Worm (Caenorhabditis elegans) whole organism, young adult: ENCODE measurements around the gene R12B2.2.

Experiments used
- B0019.2 ChIP-seq: fragments of 200-800 bp; sonication (Bioruptor generic); conservative IDR thresholded peaks from 2 replicates; pipeline ENCODE4 v1.3.6; 2022; ENCODE audit warnings: missing genetic modification reagents, missing genetic modification characterization, missing compliant biosample characterization
- B0035.1 ChIP-seq: sonication (generic microtip); optimal IDR thresholded peaks from 2 replicates; lab custom pipeline; 2016; ENCODE audit warnings: missing genetic modification characterization, mild to moderate bottlenecking, missing compliant biosample characterization, missing genotype, missing genetic modification reagents
- F10E7.11 ChIP-seq: sonication (generic microtip); optimal IDR thresholded peaks from 2 replicates; lab custom pipeline; 2017; ENCODE audit warnings: mild to moderate bottlenecking, missing genetic modification characterization, moderate library complexity, missing compliant biosample characterization
- F33H1.4 ChIP-seq: fragments of 200-800 bp; sonication (Bioruptor generic); IDR thresholded peaks from 2 replicates; pipeline ENCODE4 v1.3.6; 2022; ENCODE audit warnings: missing genetic modification reagents, missing genetic modification characterization, missing compliant biosample characterization
- F52B5.7 ChIP-seq: sonication (generic microtip); optimal IDR thresholded peaks from 2 replicates; lab custom pipeline; 2016; ENCODE audit warnings: mild to moderate bottlenecking, missing genetic modification characterization, missing compliant biosample characterization
- T07F8.4 ChIP-seq: sonication (generic microtip); optimal IDR thresholded peaks from 2 replicates; lab custom pipeline; 2016; ENCODE audit warnings: mild to moderate bottlenecking, missing genetic modification characterization, moderate library complexity, missing compliant biosample characterization
- Y79H2A.3 ChIP-seq: fragments of 200-800 bp; sonication (Bioruptor generic); conservative IDR thresholded peaks from 2 replicates; pipeline ENCODE4 v1.3.6; 2022; ENCODE audit warnings: missing genetic modification reagents, missing genetic modification characterization, missing compliant biosample characterization
- Y95B8A.8 ChIP-seq: fragments of 200-800 bp; sonication (Bioruptor generic); IDR thresholded peaks from 2 replicates; pipeline ENCODE4 v1.3.6; 2022; ENCODE audit warnings: missing genetic modification reagents, missing genetic modification characterization, missing compliant biosample characterization
- akir-1 ChIP-seq: fragments of 200-800 bp; sonication (Bioruptor generic); optimal IDR thresholded peaks from 2 replicates; lab custom pipeline; 2018; ENCODE audit warnings: mild to moderate bottlenecking, missing genetic modification characterization, moderate library complexity, missing compliant biosample characterization
- attf-5 ChIP-seq: fragments of 200-800 bp; sonication (Bioruptor generic); optimal IDR thresholded peaks from 2 replicates; lab custom pipeline; 2018; ENCODE audit warnings: mild to moderate bottlenecking, missing genetic modification characterization, missing compliant biosample characterization
- cebp-1 ChIP-seq, 2 experiments: fragments of 200-800 bp in 1 of 2; sonication (Bioruptor generic) in 1 of 2; sonication (generic microtip) in 1 of 2; IDR thresholded peaks in 1 of 2; optimal IDR thresholded peaks in 1 of 2; 2 replicates each; pipeline versions ENCODE4 v1.3.6 to Lab custom; 2017 to 2022; ENCODE audit warnings: missing compliant biosample characterization in 2 of 2, missing genetic modification characterization in 2 of 2, mild to moderate bottlenecking in 1 of 2, missing genetic modification reagents in 1 of 2, moderate library complexity in 1 of 2
- cebp-2 ChIP-seq: fragments of 200-800 bp; sonication (Bioruptor generic); IDR thresholded peaks from 2 replicates; pipeline ENCODE4 v1.3.6; 2022; ENCODE audit warnings: missing genetic modification characterization, missing compliant biosample characterization
- ceh-27 ChIP-seq: fragments of 200-800 bp; sonication (Bioruptor generic); optimal IDR thresholded peaks from 2 replicates; lab custom pipeline; 2018; ENCODE audit warnings: mild to moderate bottlenecking, missing genetic modification characterization, moderate library complexity, missing compliant biosample characterization
- chd-7 ChIP-seq: sonication (generic microtip); optimal IDR thresholded peaks from 2 replicates; lab custom pipeline; 2016; ENCODE audit warnings: mild to moderate bottlenecking, missing genetic modification characterization, moderate library complexity, missing compliant biosample characterization
- dox-1 ChIP-seq: fragments of 200-800 bp; sonication (Bioruptor generic); IDR thresholded peaks from 2 replicates; pipeline ENCODE4 v1.3.6; 2022; ENCODE audit warnings: missing genetic modification reagents, missing genetic modification characterization, missing compliant biosample characterization
- efl-1 ChIP-seq: fragments of 150-350 bp; optimal IDR thresholded peaks from 2 replicates; lab custom pipeline; 2014; ENCODE audit warnings: missing biosample characterization, missing genetic modification reagents, missing genetic modification characterization
- fkh-3 ChIP-seq: sonication (generic microtip); optimal IDR thresholded peaks from 2 replicates; lab custom pipeline; 2016; ENCODE audit warnings: mild to moderate bottlenecking, missing genetic modification characterization, missing compliant biosample characterization
- let-607 ChIP-seq, 2 experiments: fragments of 200-800 bp in 1 of 2; sonication (Bioruptor generic) in 1 of 2; sonication (generic microtip) in 1 of 2; optimal IDR thresholded peaks; 2 replicates each; lab custom pipeline; 2016 to 2018; ENCODE audit warnings: mild to moderate bottlenecking in 2 of 2, missing compliant biosample characterization in 2 of 2, missing genetic modification characterization in 2 of 2, moderate library complexity in 2 of 2, missing genotype in 1 of 2
- lin-35 ChIP-seq, 3 experiments: fragments of 150-350 bp in 2 of 3; sonication (generic microtip) in 1 of 3; optimal IDR thresholded peaks; 2 replicates each; lab custom pipeline; 2014 to 2018; ENCODE audit warnings: missing biosample characterization in 3 of 3, missing genetic modification characterization in 3 of 3, missing genetic modification reagents in 3 of 3
- madf-3 ChIP-seq: fragments of 200-800 bp; sonication (Bioruptor generic); IDR thresholded peaks from 2 replicates; pipeline ENCODE4 v1.3.6; 2022; ENCODE audit warnings: missing genetic modification reagents, missing genetic modification characterization, missing compliant biosample characterization
- madf-8 ChIP-seq: fragments of 200-800 bp; sonication (Bioruptor generic); conservative IDR thresholded peaks from 2 replicates; pipeline ENCODE4 v1.3.6; 2022; ENCODE audit warnings: missing genetic modification reagents, missing genetic modification characterization, missing compliant biosample characterization
- nfya-2 ChIP-seq: fragments of 200-800 bp; sonication (Bioruptor generic); IDR thresholded peaks from 2 replicates; pipeline ENCODE4 v1.3.6; 2022; ENCODE audit warnings: missing genetic modification reagents, missing genetic modification characterization, missing compliant biosample characterization
- nfyb-1 ChIP-seq: fragments of 200-800 bp; sonication (Bioruptor generic); IDR thresholded peaks from 2 replicates; pipeline ENCODE4 v1.3.6; 2022; ENCODE audit warnings: missing genetic modification reagents, missing genetic modification characterization, missing compliant biosample characterization
- nhr-179 ChIP-seq: sonication (generic microtip); optimal IDR thresholded peaks from 2 replicates; lab custom pipeline; 2016; ENCODE audit warnings: mild to moderate bottlenecking, missing genetic modification characterization, missing compliant biosample characterization
- nhr-80 ChIP-seq: sonication (generic microtip); optimal IDR thresholded peaks from 2 replicates; lab custom pipeline; 2016; ENCODE audit warnings: missing genetic modification characterization, missing compliant biosample characterization
- pbrm-1 ChIP-seq: fragments of 200-800 bp; sonication (Bioruptor generic); IDR thresholded peaks from 2 replicates; pipeline ENCODE4 v1.3.6; 2022; ENCODE audit warnings: missing genetic modification reagents, missing genetic modification characterization, missing compliant biosample characterization
- rcor-1 ChIP-seq: fragments of 200-800 bp; sonication (Bioruptor generic); IDR thresholded peaks from 2 replicates; pipeline ENCODE4 v1.3.6; 2022; ENCODE audit warnings: missing genetic modification reagents, missing genetic modification characterization, missing compliant biosample characterization
- rpc-1 ChIP-seq, 2 experiments: fragments of 150-350 bp in 1 of 2; sonication (generic microtip) in 1 of 2; optimal IDR thresholded peaks; 2 replicates each; lab custom pipeline; 2014 to 2018; ENCODE audit warnings: missing biosample characterization in 1 of 2, missing genetic modification characterization in 1 of 2, missing genetic modification reagents in 1 of 2, missing genotype in 1 of 2
- sdz-38 ChIP-seq: sonication (generic microtip); optimal IDR thresholded peaks from 2 replicates; lab custom pipeline; 2016; ENCODE audit warnings: missing genotype, missing genetic modification characterization, missing compliant biosample characterization
- sea-2 ChIP-seq: fragments of 200-800 bp; sonication (Bioruptor generic); IDR thresholded peaks from 2 replicates; pipeline ENCODE4 v1.3.6; 2022; ENCODE audit warnings: missing genetic modification characterization, missing compliant biosample characterization
- snpc-3.4 ChIP-seq: sonication (generic microtip); optimal IDR thresholded peaks from 2 replicates; lab custom pipeline; 2017; ENCODE audit warnings: missing genetic modification characterization, mild to moderate bottlenecking, missing compliant biosample characterization, antibody characterized with exemption, moderate library complexity, missing genotype, missing genetic modification reagents
- snpc-4 ChIP-seq, 5 experiments: fragments of 150-350 bp in 1 of 5; sonication (generic microtip) in 4 of 5; optimal IDR thresholded peaks; 2 replicates each; lab custom pipeline; 2014 to 2018; ENCODE audit warnings: missing genetic modification characterization in 5 of 5, missing biosample characterization in 3 of 5, antibody characterized with exemption in 2 of 5, mild to moderate bottlenecking in 2 of 5, missing compliant biosample characterization in 2 of 5, missing genotype in 2 of 5, moderate library complexity in 2 of 5, missing genetic modification reagents in 1 of 5
- zim-3 ChIP-seq: sonication (generic microtip); optimal IDR thresholded peaks from 2 replicates; lab custom pipeline; 2017; ENCODE audit warnings: mild to moderate bottlenecking, missing genetic modification characterization, moderate library complexity, missing compliant biosample characterization
- ztf-18 ChIP-seq: sonication (generic microtip); optimal IDR thresholded peaks from 2 replicates; lab custom pipeline; 2016; ENCODE audit warnings: missing genotype, mild to moderate bottlenecking, missing genetic modification characterization, missing compliant biosample characterization
- ztf-25 ChIP-seq: fragments of 200-800 bp; sonication (Bioruptor generic); IDR thresholded peaks from 2 replicates; pipeline ENCODE4 v1.3.6; 2022; ENCODE audit warnings: missing genetic modification reagents, missing genetic modification characterization, missing compliant biosample characterization

Gene R12B2.2

ce11 chrIII:5838159-5839046 is 31.6 kb downstream of the R12B2.2 start (continued):
- TF ChIP-seq zim-3 (tag; lab: Kevin White, UChicago) (no peak), B0019.2 (GFP tag; lab: Robert Waterston, UW) (no peak), F10E7.11 (no peak), lin-35 (GFP tag; optimal IDR thresholded peaks at IDR 0.05; lab: Kevin White, UChicago) (no peak), B0035.1 (no peak), nfyb-1 (peak; percentile 60; the same call in 1 of the 2 replicates), nfya-2 (no peak), Y95B8A.8 (GFP tag; lab: Robert Waterston, UW) (no peak)

- TF ChIP-seq let-607 (tag; optimal IDR thresholded peaks at IDR 0.05; lab: Kevin White, UChicago) (peak in 1 of 2 experiments; percentile 31), pbrm-1 (GFP tag; lab: Robert Waterston, UW) (no peak), nhr-80 (tag; lab: Kevin White, UChicago) (peak; percentile 61), cebp-1 (GFP tag; IDR thresholded peaks at IDR 0.05; lab: Robert Waterston, UW) (no peak; the same call in 1 of the 2 replicates), cebp-1 (tag; optimal IDR thresholded peaks at IDR 0.05; lab: Kevin White, UChicago) (peak; percentile 57), dox-1 (GFP tag; lab: Robert Waterston, UW) (peak; percentile 11; the same call in 1 of the 2 replicates), nfyb-1 (peak; percentile 32; the same call in 1 of the 2 replicates), ztf-25 (GFP tag; lab: Robert Waterston, UW) (no peak), T07F8.4 (tag; lab: Kevin White, UChicago) (no peak), chd-7 (tag; lab: Kevin White, UChicago) (no peak), akir-1 (no peak), cebp-2 (GFP tag; lab: Robert Waterston, UW) (no peak), attf-5 (GFP tag; lab: Kevin White, UChicago) (peak; percentile 3), sea-2 (GFP tag; lab: Robert Waterston, UW) (no peak), ceh-27 (GFP tag; lab: Kevin White, UChicago) (no peak), nhr-179 (tag; lab: Kevin White, UChicago) (no peak), madf-8 (GFP tag; lab: Robert Waterston, UW) (no peak), fkh-3 (no peak)
Measured at ce11 chrIII:5839147-5839546, 32.3 kb downstream of the R12B2.2 start.

- TF ChIP-seq rcor-1 (no peak), madf-3 (GFP tag; lab: Robert Waterston, UW) (no peak), F52B5.7 (tag; lab: Kevin White, UChicago) (no peak)
Measured at ce11 chrIII:5839598-5839997, 32.8 kb downstream of the R12B2.2 start.

DNA sequence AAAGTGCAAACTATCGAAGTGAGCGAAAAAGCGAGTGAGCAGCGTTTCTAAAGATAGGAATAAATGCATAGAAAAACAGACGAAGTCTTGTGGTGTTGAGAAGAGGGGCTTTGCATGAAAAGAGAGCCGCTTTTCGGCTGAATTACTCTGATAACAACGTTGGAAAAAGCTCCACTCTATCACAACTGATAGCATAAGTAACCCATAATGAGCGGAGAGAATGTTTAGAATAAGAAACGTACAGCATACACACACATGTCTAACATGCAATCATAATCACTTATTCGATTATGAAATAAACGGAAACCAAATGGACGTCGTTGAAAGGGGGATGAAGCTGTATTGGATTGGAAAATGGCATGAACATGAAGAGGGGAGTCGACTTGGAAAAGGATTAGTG is 33.5 kb downstream of the R12B2.2 start:
- TF ChIP-seq nhr-80 (tag; lab: Kevin White, UChicago) (peak; percentile 46), snpc-4 (GFP tag; optimal IDR thresholded peaks at IDR 0.05; lab: Kevin White, UChicago) (no peak), snpc-4 (tag; optimal IDR thresholded peaks at IDR 0.05; lab: Kevin White, UChicago) (no peak), Y79H2A.3 (GFP tag; lab: Robert Waterston, UW) (no peak), F33H1.4 (GFP tag; lab: Robert Waterston, UW) (no peak), snpc-3.4 (tag; lab: Kevin White, UChicago) (no peak), ztf-18 (tag; lab: Kevin White, UChicago) (no peak), rpc-1 (optimal IDR thresholded peaks at IDR 0.05; lab: Kevin White, UChicago) (no peak), rpc-1 (tag; optimal IDR thresholded peaks at IDR 0.05; lab: Kevin White, UChicago) (no peak), let-607 (tag; optimal IDR thresholded peaks at IDR 0.05; lab: Kevin White, UChicago) (no peak), sdz-38 (tag; lab: Kevin White, UChicago) (no peak), cebp-1 (GFP tag; IDR thresholded peaks at IDR 0.05; lab: Robert Waterston, UW) (peak; percentile 21; the same call in 1 of the 2 replicates), cebp-1 (tag; optimal IDR thresholded peaks at IDR 0.05; lab: Kevin White, UChicago) (peak; percentile 64), efl-1 (GFP tag; lab: Kevin White, UChicago) (no peak), dox-1 (GFP tag; lab: Robert Waterston, UW) (0 out of 2 replicates have a peak, but pooled peaks have one; percentile 9)
